Worm (Caenorhabditis elegans) whole organism, L4 larva: ENCODE results near the gene unc-42.
A peak's percentile ranks its signal among the peaks of the same experiment; 100 is the strongest.

ENCODE experiments used
- ceh-28 ChIP-seq: fragments of 150-350 bp; optimal IDR thresholded peaks from 2 replicates; lab custom pipeline; 2014; ENCODE audit warnings: missing biosample characterization, missing genetic modification reagents, missing genetic modification characterization
- dpl-1 ChIP-seq: fragments of 150-350 bp; optimal IDR thresholded peaks from 2 replicates; lab custom pipeline; 2014; ENCODE audit warnings: missing biosample characterization, missing genetic modification reagents, missing genetic modification characterization
- egl-27 ChIP-seq: sonication (generic microtip); optimal IDR thresholded peaks from 3 replicates; lab custom pipeline; 2017; ENCODE audit warnings: missing biosample characterization, missing genetic modification reagents, missing genetic modification characterization
- hlh-30 ChIP-seq: sonication (generic microtip); optimal IDR thresholded peaks from 2 replicates; lab custom pipeline; 2017; ENCODE audit warnings: antibody characterized with exemption, mild to moderate bottlenecking, missing genetic modification characterization, missing compliant biosample characterization; ENCODE audit not compliant: insufficient read depth
- lin-15B ChIP-seq: fragments of 150-350 bp; sonication (generic microtip); optimal IDR thresholded peaks from 3 replicates; lab custom pipeline; 2014; ENCODE audit warnings: missing biosample characterization, missing genetic modification characterization
- lin-39 ChIP-seq: fragments of 150-350 bp; optimal IDR thresholded peaks from 2 replicates; lab custom pipeline; 2014; ENCODE audit warnings: missing biosample characterization, missing genetic modification reagents, missing genetic modification characterization
- lsy-2 ChIP-seq, 2 experiments: fragments of 150-350 bp in 1 of 2; sonication (generic microtip) in 1 of 2; optimal IDR thresholded peaks; 2 replicates each; lab custom pipeline; 2014 to 2017; ENCODE audit warnings: missing biosample characterization in 2 of 2, missing genetic modification characterization in 2 of 2
- nhr-25 ChIP-seq: sonication (generic microtip); optimal IDR thresholded peaks from 2 replicates; lab custom pipeline; 2017; ENCODE audit warnings: missing genetic modification characterization, mild to moderate bottlenecking, missing compliant biosample characterization, antibody characterized with exemption, moderate library complexity, borderline replicate concordance; ENCODE audit not compliant: insufficient read depth
- nhr-76 ChIP-seq: fragments of 150-350 bp; optimal IDR thresholded peaks from 2 replicates; lab custom pipeline; 2014; ENCODE audit warnings: missing biosample characterization, missing genetic modification characterization
- unc-62 ChIP-seq, 3 experiments: fragments of 150-350 bp in 1 of 3; sonication (generic microtip); optimal IDR thresholded peaks in 2 of 3; peaks in 1 of 3; 1 replicate in 1 of 3; 2 replicates in 2 of 3; lab custom pipeline; 2014 to 2017; ENCODE audit warnings: missing biosample characterization in 3 of 3, missing genetic modification characterization in 3 of 3, missing genetic modification reagents in 3 of 3, missing genotype in 1 of 3

DNA sequence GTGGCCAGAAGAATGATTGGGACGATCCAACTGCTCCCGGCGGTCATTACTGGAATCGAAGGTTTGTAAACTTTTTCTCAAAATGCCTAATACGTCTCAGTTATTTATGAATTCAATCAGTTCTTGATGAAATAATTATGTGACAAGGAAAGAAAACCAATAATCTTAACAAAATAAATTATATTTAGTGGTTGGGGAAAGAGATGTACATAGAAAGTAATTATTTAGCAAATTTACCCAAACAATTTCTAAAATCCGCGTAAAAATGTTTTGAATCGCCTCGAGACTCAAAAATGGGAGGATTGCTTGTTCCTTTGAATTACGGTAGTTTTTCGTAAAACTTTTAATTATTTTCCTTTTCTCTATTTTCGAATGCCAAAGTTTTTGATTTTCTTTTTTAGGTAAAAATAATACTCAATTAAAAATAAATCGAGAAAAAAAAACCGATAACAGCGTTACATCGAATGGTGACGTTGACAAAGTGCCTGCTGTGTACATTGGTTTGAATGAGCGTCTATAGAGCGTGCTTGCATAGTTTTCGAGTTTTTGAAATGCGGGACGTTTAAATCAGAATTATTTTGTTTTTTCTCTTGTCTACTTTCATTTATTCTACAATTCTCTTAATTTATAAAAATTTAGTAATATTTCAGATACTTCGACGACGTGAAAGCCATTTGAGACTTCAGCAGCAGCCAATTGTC lies 39.6 kb downstream of the unc-42 start, which contains the start of the genes aagr-3 and drap-1:
- TF ChIP-seq nhr-76 (tag; lab: Kevin White, UChicago) (no peak), egl-27 (tag; lab: Kevin White, UChicago) (no peak), dpl-1 (GFP tag; lab: Kevin White, UChicago) (peak; percentile 70), hlh-30 (tag; lab: Kevin White, UChicago) (peak; percentile 74), unc-62 (GFP tag; optimal IDR thresholded peaks at IDR 0.05 in 1 of 2; lab: Kevin White, UChicago) (no peak), unc-62 (tag; optimal IDR thresholded peaks at IDR 0.05; lab: Kevin White, UChicago) (no peak), lin-39 (tag; lab: Kevin White, UChicago) (no peak), lsy-2 (tag; optimal IDR thresholded peaks at IDR 0.05; lab: Kevin White, UChicago) (peak in 1 of 2 experiments; percentile 89), lin-15B (no peak), ceh-28 (tag; lab: Kevin White, UChicago) (no peak), nhr-25 (tag; lab: Kevin White, UChicago) (no peak)
